Worm (Caenorhabditis elegans) whole organism, L2 larva: ENCODE data around the gene C02B10.6.

Experiments used
- C34F6.9 ChIP-seq: fragments of 150-350 bp; optimal IDR thresholded peaks from 2 replicates; lab custom pipeline; 2014; ENCODE audit warnings: missing biosample characterization, missing genetic modification characterization
- F13H6.1 ChIP-seq: sonication (generic microtip); optimal IDR thresholded peaks from 2 replicates; lab custom pipeline; 2016; ENCODE audit warnings: missing genetic modification characterization, missing compliant biosample characterization
- R02D3.7 ChIP-seq: fragments of 150-350 bp; optimal IDR thresholded peaks from 2 replicates; lab custom pipeline; 2014; ENCODE audit warnings: missing biosample characterization, missing genetic modification characterization
- ceh-16 ChIP-seq: fragments of 150-350 bp; optimal IDR thresholded peaks from 2 replicates; lab custom pipeline; 2014; ENCODE audit warnings: missing biosample characterization, missing genetic modification characterization
- crh-2 ChIP-seq: sonication (generic microtip); optimal IDR thresholded peaks from 2 replicates; lab custom pipeline; 2017; ENCODE audit warnings: missing biosample characterization, missing genetic modification characterization
- dmd-4 ChIP-seq: sonication (generic microtip); optimal IDR thresholded peaks from 2 replicates; lab custom pipeline; 2017; ENCODE audit warnings: missing biosample characterization, missing genetic modification characterization
- egl-27 ChIP-seq: sonication (generic microtip); optimal IDR thresholded peaks from 3 replicates; lab custom pipeline; 2017; ENCODE audit warnings: missing biosample characterization, missing genetic modification reagents, missing genetic modification characterization
- elt-1 ChIP-seq: fragments of 150-350 bp; optimal IDR thresholded peaks from 2 replicates; lab custom pipeline; 2014; ENCODE audit warnings: missing biosample characterization, missing genetic modification characterization
- elt-3 ChIP-seq: sonication (generic microtip); optimal IDR thresholded peaks from 2 replicates; lab custom pipeline; 2017; ENCODE audit warnings: missing biosample characterization, missing genetic modification characterization
- fos-1 ChIP-seq: fragments of 150-350 bp; optimal IDR thresholded peaks from 2 replicates; lab custom pipeline; 2014; ENCODE audit warnings: missing biosample characterization, missing genetic modification characterization
- lin-11 ChIP-seq: fragments of 150-350 bp; sonication (generic microtip); optimal IDR thresholded peaks from 2 replicates; lab custom pipeline; 2014; ENCODE audit warnings: missing biosample characterization, missing genetic modification characterization, inconsistent platforms, mixed read lengths
- lin-39 ChIP-seq: fragments of 150-350 bp; optimal IDR thresholded peaks from 2 replicates; lab custom pipeline; 2014; ENCODE audit warnings: missing biosample characterization, missing genetic modification reagents, missing genetic modification characterization
- lsy-2 ChIP-seq, 2 experiments: fragments of 150-350 bp in 1 of 2; sonication (generic microtip) in 1 of 2; optimal IDR thresholded peaks; 2 replicates each; lab custom pipeline; 2014 to 2017; ENCODE audit warnings: missing biosample characterization in 2 of 2, missing genetic modification characterization in 2 of 2
- mab-5 ChIP-seq: fragments of 150-350 bp; optimal IDR thresholded peaks from 2 replicates; lab custom pipeline; 2014; ENCODE audit warnings: missing biosample characterization, missing genetic modification characterization
- mbf-1 ChIP-seq: sonication (generic microtip); optimal IDR thresholded peaks from 2 replicates; lab custom pipeline; 2017; ENCODE audit warnings: missing biosample characterization, missing genetic modification characterization
- mdl-1 ChIP-seq, 2 experiments: fragments of 150-350 bp in 1 of 2; sonication (generic microtip) in 1 of 2; optimal IDR thresholded peaks; 2 replicates each; lab custom pipeline; 2017; ENCODE audit warnings: missing biosample characterization in 2 of 2, missing genetic modification characterization in 2 of 2
- nhr-10 ChIP-seq: sonication (generic microtip); optimal IDR thresholded peaks from 2 replicates; lab custom pipeline; 2017; ENCODE audit warnings: missing biosample characterization, missing genetic modification characterization
- nhr-11 ChIP-seq: fragments of 150-350 bp; optimal IDR thresholded peaks from 2 replicates; lab custom pipeline; 2014; ENCODE audit warnings: missing biosample characterization, missing genetic modification characterization
- nhr-12 ChIP-seq: fragments of 150-350 bp; optimal IDR thresholded peaks from 2 replicates; lab custom pipeline; 2014; ENCODE audit warnings: missing biosample characterization, missing genetic modification characterization
- nhr-129 ChIP-seq: fragments of 150-350 bp; optimal IDR thresholded peaks from 2 replicates; lab custom pipeline; 2014; ENCODE audit warnings: missing biosample characterization, missing genetic modification characterization
- nhr-21 ChIP-seq: fragments of 150-350 bp; optimal IDR thresholded peaks from 2 replicates; lab custom pipeline; 2014; ENCODE audit warnings: missing biosample characterization, missing genetic modification characterization
- nhr-23 ChIP-seq: fragments of 150-350 bp; optimal IDR thresholded peaks from 2 replicates; lab custom pipeline; 2014; ENCODE audit warnings: missing biosample characterization, missing genetic modification reagents, missing genetic modification characterization
- nhr-237 ChIP-seq: fragments of 150-350 bp; optimal IDR thresholded peaks from 2 replicates; lab custom pipeline; 2014; ENCODE audit warnings: missing biosample characterization, missing genetic modification characterization
- nhr-77 ChIP-seq: fragments of 150-350 bp; optimal IDR thresholded peaks from 2 replicates; lab custom pipeline; 2014; ENCODE audit warnings: missing biosample characterization, missing genetic modification characterization
- sem-4 ChIP-seq: fragments of 150-350 bp; optimal IDR thresholded peaks from 2 replicates; lab custom pipeline; 2014; ENCODE audit warnings: missing biosample characterization, missing genetic modification reagents, missing genetic modification characterization
- sma-3 ChIP-seq: sonication (generic microtip); optimal IDR thresholded peaks from 2 replicates; lab custom pipeline; 2016; ENCODE audit warnings: missing genetic modification reagents, missing genetic modification characterization, missing compliant biosample characterization
- unc-39 ChIP-seq: fragments of 150-350 bp; optimal IDR thresholded peaks from 2 replicates; lab custom pipeline; 2014; ENCODE audit warnings: missing biosample characterization, missing genetic modification characterization
- unc-62 ChIP-seq: fragments of 150-350 bp; optimal IDR thresholded peaks from 2 replicates; lab custom pipeline; 2014; ENCODE audit warnings: missing biosample characterization, missing genetic modification reagents, missing genetic modification characterization
- ztf-11 ChIP-seq: sonication (generic microtip); optimal IDR thresholded peaks from 2 replicates; lab custom pipeline; 2017; ENCODE audit warnings: missing biosample characterization, missing genetic modification characterization

The C02B10.6 gene

DNA sequence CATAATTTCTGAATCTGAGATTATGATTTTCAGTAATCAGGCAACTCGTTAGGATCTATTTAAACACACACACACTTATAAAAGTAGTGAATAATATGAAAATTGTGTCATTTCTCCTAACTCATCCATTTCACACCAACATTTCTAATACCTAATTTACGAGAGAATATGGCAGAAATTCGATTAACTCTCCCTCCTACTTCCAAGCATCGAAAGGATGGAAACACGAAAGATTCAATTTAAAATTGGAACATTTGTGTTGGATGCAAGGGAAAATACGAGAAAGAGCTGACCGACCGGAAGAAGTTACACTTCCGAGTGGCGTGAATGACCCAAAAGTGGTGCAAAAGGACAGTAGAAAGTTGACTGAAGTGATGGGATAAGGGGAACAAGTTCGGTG lies 38.3 kb downstream of the C02B10.6 start:
- no peak for TF ChIP-seq unc-62
- TF ChIP-seq dmd-4 (tag; lab: Kevin White, UChicago), result no peak
- no peak for TF ChIP-seq lin-11 (tag; lab: Kevin White, UChicago)
- TF ChIP-seq sma-3 (GFP tag; lab: Kevin White, UChicago), result no peak
- TF ChIP-seq lin-39 (tag; lab: Kevin White, UChicago), result no peak
- TF ChIP-seq nhr-23 (tag; lab: Kevin White, UChicago), result no peak
- TF ChIP-seq fos-1 (tag; lab: Kevin White, UChicago), result no peak
- TF ChIP-seq sem-4, result peak; percentile 20

DNA sequence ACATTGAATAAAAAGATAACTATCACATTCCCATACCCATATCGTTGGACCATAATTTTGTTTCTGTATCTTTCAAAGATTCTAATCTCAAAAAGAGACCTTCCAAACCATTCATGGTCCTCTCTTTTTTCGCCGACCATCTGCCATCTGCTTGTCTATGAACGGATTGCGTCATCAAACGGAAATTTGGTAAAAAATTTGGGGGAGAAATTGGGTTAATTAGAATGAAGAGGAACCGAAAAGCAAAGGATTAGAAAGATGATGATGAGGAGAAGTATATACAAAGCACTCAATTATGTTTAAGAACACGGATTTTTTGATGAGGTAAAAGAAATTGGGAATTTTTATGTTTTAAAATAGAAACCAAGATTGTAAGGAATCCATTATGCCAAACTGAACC lies 39.2 kb downstream of the C02B10.6 start:
- no peak for TF ChIP-seq fos-1 (tag; lab: Kevin White, UChicago)
- no peak for TF ChIP-seq C34F6.9 (tag; lab: Kevin White, UChicago)
- no peak for TF ChIP-seq nhr-21 (tag; lab: Kevin White, UChicago)
- TF ChIP-seq R02D3.7, result no peak
- TF ChIP-seq elt-1, result no peak
- TF ChIP-seq dmd-4 (tag; lab: Kevin White, UChicago), result no peak
- no peak for TF ChIP-seq lsy-2 (tag; optimal IDR thresholded peaks at IDR 0.05; lab: Kevin White, UChicago)
- no peak for TF ChIP-seq nhr-23 (tag; lab: Kevin White, UChicago)
- TF ChIP-seq unc-62, result no peak
- no peak for TF ChIP-seq elt-3 (tag; lab: Kevin White, UChicago)
- no peak for TF ChIP-seq lin-39 (tag; lab: Kevin White, UChicago)
- no peak for TF ChIP-seq nhr-77 (tag; lab: Kevin White, UChicago)
- no peak for TF ChIP-seq nhr-12 (tag; lab: Kevin White, UChicago)
- no peak for TF ChIP-seq unc-39 (tag; lab: Kevin White, UChicago)
- TF ChIP-seq nhr-237 (tag; lab: Kevin White, UChicago), result no peak
- TF ChIP-seq ztf-11 (tag; lab: Kevin White, UChicago), result no peak
- no peak for TF ChIP-seq nhr-10 (tag; lab: Kevin White, UChicago)
- no peak for TF ChIP-seq mdl-1 (tag; optimal IDR thresholded peaks at IDR 0.05; lab: Kevin White, UChicago)
- TF ChIP-seq, all 48 proteins: peak for 0

DNA sequence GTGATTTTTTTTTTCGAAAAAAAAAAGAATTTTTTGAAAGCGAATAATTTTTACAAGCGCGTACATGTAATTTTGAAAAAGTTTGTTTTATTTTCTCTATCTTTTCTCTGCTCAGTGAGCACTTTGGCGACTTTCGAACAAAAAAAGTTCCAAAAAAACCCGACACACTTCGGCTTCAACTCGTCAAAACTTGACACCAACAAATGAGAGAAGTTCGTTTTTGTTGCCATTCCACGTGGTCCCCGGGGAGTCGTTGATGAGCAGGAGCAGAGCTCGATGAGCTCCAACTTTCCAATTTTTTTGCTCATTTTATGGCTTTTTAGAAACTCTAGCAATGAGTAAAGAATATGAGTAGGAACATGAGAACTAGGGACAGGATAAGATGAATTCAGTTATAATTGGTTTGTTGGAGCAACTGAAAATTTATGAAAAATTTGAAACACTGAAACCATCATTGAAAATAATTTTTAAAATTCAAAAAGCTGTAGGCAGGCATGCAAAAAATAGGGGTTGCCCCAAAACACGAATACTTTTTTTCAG lies 39.8 kb downstream of the C02B10.6 start:
- no peak for TF ChIP-seq crh-2 (tag; lab: Kevin White, UChicago)
- TF ChIP-seq mdl-1 (tag; optimal IDR thresholded peaks at IDR 0.05; lab: Kevin White, UChicago), result peak in 1 of 2 experiments; percentile 50

DNA sequence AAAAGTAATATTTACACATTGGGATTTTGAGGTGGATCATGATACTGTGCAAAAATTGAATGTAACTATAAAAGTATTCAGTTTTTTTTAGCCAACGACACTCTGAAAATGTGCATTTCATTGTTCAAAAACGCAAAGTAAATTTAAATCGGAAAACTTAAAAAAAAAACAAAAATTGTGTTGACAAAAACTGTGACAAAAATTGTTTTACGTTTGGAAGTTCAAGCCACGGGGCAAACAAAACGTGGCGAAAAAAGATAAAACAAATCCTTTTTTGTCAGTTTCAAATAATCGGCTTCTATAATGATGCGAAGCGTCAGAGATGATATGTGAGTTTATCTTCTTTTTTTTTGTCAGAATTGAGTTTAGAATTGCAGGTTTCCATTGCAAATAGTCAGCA lies 40.8 kb downstream of the C02B10.6 start, which contains the start of gene AC7.3:
AC7.3 (plus strand) TSS at position 301 of the 400 bp plus-strand sequence.
- TF ChIP-seq sem-4, result no peak
- no peak for TF ChIP-seq unc-62
- no peak for TF ChIP-seq egl-27 (tag; lab: Kevin White, UChicago)
- no peak for TF ChIP-seq ztf-11 (tag; lab: Kevin White, UChicago)
- TF ChIP-seq nhr-11, result no peak
- TF ChIP-seq nhr-129 (tag; lab: Kevin White, UChicago), result no peak
- TF ChIP-seq dmd-4 (tag; lab: Kevin White, UChicago), result no peak
- no peak for TF ChIP-seq ceh-16 (tag; lab: Kevin White, UChicago)
- TF ChIP-seq mab-5 (tag; lab: Kevin White, UChicago), result no peak
- TF ChIP-seq C34F6.9 (tag; lab: Kevin White, UChicago), result no peak
- no peak for TF ChIP-seq nhr-21 (tag; lab: Kevin White, UChicago)
- no peak for TF ChIP-seq nhr-237 (tag; lab: Kevin White, UChicago)
- no peak for TF ChIP-seq mbf-1 (tag; lab: Kevin White, UChicago)
- TF ChIP-seq lin-39 (tag; lab: Kevin White, UChicago), result no peak
- TF ChIP-seq F13H6.1 (tag; lab: Kevin White, UChicago), result no peak
